3 worm cellular contexts compared by ENCODE assay signal in the genomic region with DNA sequence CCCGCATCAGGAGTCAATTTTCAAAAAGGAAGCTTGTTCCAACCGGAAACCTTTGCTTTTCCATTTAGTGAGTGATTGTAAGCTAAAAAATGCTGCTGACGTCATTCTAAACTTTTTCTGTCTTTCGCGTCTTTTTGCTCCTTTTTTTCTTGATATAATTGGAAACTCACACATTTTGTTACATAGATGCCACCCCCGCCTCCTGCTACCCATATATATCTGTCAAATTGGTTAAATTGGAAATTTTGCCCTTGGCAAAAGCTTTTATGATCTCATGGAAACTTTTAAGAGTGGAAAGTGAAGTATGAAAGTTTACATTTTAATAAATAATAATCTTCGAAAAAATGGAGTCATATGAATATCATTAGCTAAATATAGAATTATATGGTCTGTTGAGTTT.
A peak's percentile ranks its signal among the peaks of the same experiment; 100 is the strongest.
TF ChIP-seq lines count a peak whose summit lies in the region.

No protein-coding gene starts in this region.

TF ChIP-seq in whole organism, L1 larva, 84 proteins besides CTCF, POLR2A, EP300 and RAD21:
- TF ChIP-seq vab-15 (tag; optimal IDR thresholded peaks at IDR 0.05; lab: Kevin White, UChicago) (no peak), Y116A8C.19 (tag; optimal IDR thresholded peaks at IDR 0.05; lab: Kevin White, UChicago; ENCODE audit: borderline replicate concordance) (no peak), dsc-1 (tag; optimal IDR thresholded peaks at IDR 0.05; lab: Kevin White, UChicago) (no peak), efl-1 (optimal IDR thresholded peaks at IDR 0.05; lab: Kevin White, UChicago) (no peak), efl-1 (GFP tag; optimal IDR thresholded peaks at IDR 0.05 in 1 of 2; lab: Kevin White, UChicago) (peak in 1 of 2 experiments; percentile 80), hlh-4 (tag; optimal IDR thresholded peaks at IDR 0.05; lab: Kevin White, UChicago) (no peak), fkh-10 (GFP tag; optimal IDR thresholded peaks at IDR 0.05; lab: Kevin White, UChicago) (no peak), irx-1 (tag; optimal IDR thresholded peaks at IDR 0.05; lab: Kevin White, UChicago) (peak; percentile 9), lin-14 (GFP tag; optimal IDR thresholded peaks at IDR 0.05; lab: Kevin White, UChicago) (peak; percentile 67), C16A3.4 (tag; optimal IDR thresholded peaks at IDR 0.05; lab: Kevin White, UChicago) (no peak), nhr-47 (tag; optimal IDR thresholded peaks at IDR 0.05; lab: Kevin White, UChicago) (no peak), unc-30 (tag; optimal IDR thresholded peaks at IDR 0.05; lab: Kevin White, UChicago) (no peak), unc-86 (tag; optimal IDR thresholded peaks at IDR 0.05; lab: Kevin White, UChicago) (peak; percentile 2), lin-39 (tag; optimal IDR thresholded peaks at IDR 0.05; lab: Kevin White, UChicago) (no peak), lin-13 (GFP tag; optimal IDR thresholded peaks at IDR 0.05; lab: Kevin White, UChicago) (no peak), nhr-28 (tag; optimal IDR thresholded peaks at IDR 0.05; lab: Kevin White, UChicago) (no peak), swsn-7 (tag; optimal IDR thresholded peaks at IDR 0.05; lab: Kevin White, UChicago) (no peak), blmp-1 (tag; optimal IDR thresholded peaks at IDR 0.05; lab: Kevin White, UChicago) (no peak), sox-4 (tag; optimal IDR thresholded peaks at IDR 0.05; lab: Kevin White, UChicago) (no peak), fkh-8 (tag; optimal IDR thresholded peaks at IDR 0.05; lab: Kevin White, UChicago) (no peak)
TF ChIP-seq in whole organism, L1 larva: peak in this region for 4.

TF ChIP-seq in whole organism, L2 larva, 48 proteins besides CTCF, POLR2A, EP300 and RAD21:
- TF ChIP-seq mab-5 (tag; optimal IDR thresholded peaks at IDR 0.05; lab: Kevin White, UChicago) (no peak), nhr-237 (tag; optimal IDR thresholded peaks at IDR 0.05; lab: Kevin White, UChicago) (no peak), nhr-12 (tag; optimal IDR thresholded peaks at IDR 0.05; lab: Kevin White, UChicago) (no peak), ceh-16 (tag; optimal IDR thresholded peaks at IDR 0.05; lab: Kevin White, UChicago) (no peak), unc-55 (GFP tag; optimal IDR thresholded peaks at IDR 0.05; lab: Kevin White, UChicago) (no peak), elt-1 (tag; optimal IDR thresholded peaks at IDR 0.05; lab: Kevin White, UChicago) (no peak), alr-1 (tag; optimal IDR thresholded peaks at IDR 0.05; lab: Kevin White, UChicago) (no peak), nhr-10 (tag; optimal IDR thresholded peaks at IDR 0.05; lab: Kevin White, UChicago) (no peak), crh-2 (tag; optimal IDR thresholded peaks at IDR 0.05; lab: Kevin White, UChicago) (peak; percentile 18), lsy-2 (tag; optimal IDR thresholded peaks at IDR 0.05; lab: Kevin White, UChicago) (no peak), R02D3.7 (tag; optimal IDR thresholded peaks at IDR 0.05; lab: Kevin White, UChicago) (no peak), C34F6.9 (tag; optimal IDR thresholded peaks at IDR 0.05; lab: Kevin White, UChicago) (peak; percentile 3), mbf-1 (tag; optimal IDR thresholded peaks at IDR 0.05; lab: Kevin White, UChicago) (no peak), F13H6.1 (tag; optimal IDR thresholded peaks at IDR 0.05; lab: Kevin White, UChicago) (no peak)
TF ChIP-seq in whole organism, L2 larva: peak in this region for 2.

TF ChIP-seq in whole organism, L4 larva, 104 proteins besides CTCF, POLR2A, EP300 and RAD21:
- TF ChIP-seq ctbp-1 (GFP tag; IDR thresholded peaks at IDR 0.05; lab: Robert Waterston, UW): no peak
- TF ChIP-seq aha-1 (tag; lab: Kevin White, UChicago): peak; percentile 77
TF ChIP-seq in whole organism, L4 larva: peak in this region for 1.
